Worm (Caenorhabditis elegans) whole organism, L1 larva: Measurements from ENCODE around the gene slcf-1.

ENCODE experiments used
- C34B4.2 ChIP-seq: sonication (generic microtip); optimal IDR thresholded peaks from 2 replicates; lab custom pipeline; 2017; ENCODE audit warnings: mild to moderate bottlenecking, missing genetic modification characterization, missing compliant biosample characterization
- F16B12.6 ChIP-seq: fragments of 150-350 bp; optimal IDR thresholded peaks from 2 replicates; lab custom pipeline; 2014; ENCODE audit warnings: missing biosample characterization, missing genetic modification characterization
- Y116A8C.19 ChIP-seq: sonication (generic microtip); optimal IDR thresholded peaks from 2 replicates; lab custom pipeline; 2016; ENCODE audit warnings: missing compliant biosample characterization, missing genetic modification characterization, borderline replicate concordance
- aly-2 ChIP-seq: fragments of 150-350 bp; optimal IDR thresholded peaks from 2 replicates; lab custom pipeline; 2014; ENCODE audit warnings: missing biosample characterization, missing genetic modification characterization
- ama-1 ChIP-seq: fragments of 150-350 bp; optimal IDR thresholded peaks from 2 replicates; lab custom pipeline; 2014
- ceh-82 ChIP-seq, 3 experiments: fragments of 150-350 bp in 1 of 3; sonication (generic microtip) in 2 of 3; optimal IDR thresholded peaks; 2 replicates each; lab custom pipeline; 2014 to 2017; ENCODE audit warnings: missing biosample characterization in 3 of 3, missing genetic modification characterization in 3 of 3
- ceh-90 ChIP-seq: sonication (generic microtip); optimal IDR thresholded peaks from 2 replicates; lab custom pipeline; 2016; ENCODE audit warnings: missing genetic modification characterization, missing compliant biosample characterization
- ces-1 ChIP-seq: fragments of 150-350 bp; optimal IDR thresholded peaks from 2 replicates; lab custom pipeline; 2014; ENCODE audit warnings: missing biosample characterization, missing genetic modification reagents, missing genetic modification characterization
- dsc-1 ChIP-seq: sonication (generic microtip); optimal IDR thresholded peaks from 2 replicates; lab custom pipeline; 2016; ENCODE audit warnings: mild to moderate bottlenecking, missing genetic modification characterization, missing compliant biosample characterization
- efl-1 ChIP-seq, 4 experiments: fragments of 150-350 bp; optimal IDR thresholded peaks in 3 of 4; peaks in 1 of 4; 1 replicate in 1 of 4; 2 replicates in 3 of 4; lab custom pipeline; 2014; ENCODE audit warnings: missing biosample characterization in 2 of 4, missing genetic modification characterization in 2 of 4, missing genetic modification reagents in 2 of 4
- elt-2 ChIP-seq: sonication (generic microtip); optimal IDR thresholded peaks from 2 replicates; lab custom pipeline; 2016; ENCODE audit warnings: missing genetic modification characterization, mild to moderate bottlenecking, inconsistent platforms, missing compliant biosample characterization, missing genetic modification reagents
- elt-3 ChIP-seq, 6 experiments: fragments of 150-350 bp in 1 of 6; sonication (generic microtip); optimal IDR thresholded peaks; 2 replicates each; lab custom pipeline; 2017 to 2018; ENCODE audit warnings: missing biosample characterization in 6 of 6, missing genetic modification characterization in 6 of 6, inconsistent platforms in 1 of 6
- fkh-10 ChIP-seq: sonication (generic microtip); optimal IDR thresholded peaks from 2 replicates; lab custom pipeline; 2017; ENCODE audit warnings: missing biosample characterization, missing genetic modification reagents, missing genetic modification characterization
- fkh-4 ChIP-seq: sonication (generic microtip); optimal IDR thresholded peaks from 2 replicates; lab custom pipeline; 2016; ENCODE audit warnings: missing compliant biosample characterization, missing genetic modification characterization, borderline replicate concordance
- grh-1 ChIP-seq: fragments of 200-800 bp; sonication (Bioruptor generic); IDR thresholded peaks from 2 replicates; pipeline ENCODE4 v1.3.6; 2022; ENCODE audit warnings: missing genetic modification reagents, missing genetic modification characterization, missing compliant biosample characterization
- hlh-17 ChIP-seq: fragments of 200-800 bp; sonication (Bioruptor generic); optimal IDR thresholded peaks from 2 replicates; lab custom pipeline; 2018; ENCODE audit warnings: missing genetic modification characterization, mild to moderate bottlenecking, missing compliant biosample characterization, moderate library complexity, borderline replicate concordance
- hlh-4 ChIP-seq: sonication (generic microtip); optimal IDR thresholded peaks from 2 replicates; lab custom pipeline; 2016; ENCODE audit warnings: mild to moderate bottlenecking, missing genetic modification characterization, missing compliant biosample characterization
- irx-1 ChIP-seq: sonication (generic microtip); optimal IDR thresholded peaks from 2 replicates; lab custom pipeline; 2016; ENCODE audit warnings: missing genetic modification characterization, missing compliant biosample characterization
- isw-1 ChIP-seq: fragments of 200-800 bp; sonication (Bioruptor generic); IDR thresholded peaks from 2 replicates; pipeline ENCODE4 v1.3.6; 2022; ENCODE audit warnings: missing genetic modification characterization, missing compliant biosample characterization
- jun-1 ChIP-seq: fragments of 150-350 bp; optimal IDR thresholded peaks from 2 replicates; lab custom pipeline; 2014; ENCODE audit warnings: missing biosample characterization, missing genetic modification reagents, missing genetic modification characterization
- lin-13 ChIP-seq: fragments of 150-350 bp; optimal IDR thresholded peaks from 2 replicates; lab custom pipeline; 2014; ENCODE audit warnings: missing biosample characterization, missing genetic modification reagents, missing genetic modification characterization
- lin-15B ChIP-seq: fragments of 150-350 bp; sonication (generic microtip); optimal IDR thresholded peaks from 3 replicates; lab custom pipeline; 2014; ENCODE audit warnings: missing biosample characterization, missing genetic modification characterization
- lin-39 ChIP-seq: fragments of 150-350 bp; optimal IDR thresholded peaks from 2 replicates; lab custom pipeline; 2014; ENCODE audit warnings: missing biosample characterization, missing genetic modification reagents, missing genetic modification characterization
- mab-9 ChIP-seq: fragments of 200-800 bp; sonication (Bioruptor generic); IDR thresholded peaks from 2 replicates; pipeline ENCODE4 v1.3.6; 2022; ENCODE audit warnings: missing genetic modification reagents, missing genetic modification characterization, missing compliant biosample characterization
- mdl-1 ChIP-seq, 2 experiments: fragments of 150-350 bp; optimal IDR thresholded peaks; 2 replicates each; lab custom pipeline; 2014 to 2017; ENCODE audit warnings: missing biosample characterization in 2 of 2, missing genetic modification characterization in 2 of 2, inconsistent platforms in 1 of 2
- nhr-11 ChIP-seq: fragments of 150-350 bp; optimal IDR thresholded peaks from 2 replicates; lab custom pipeline; 2014; ENCODE audit warnings: missing biosample characterization, missing genetic modification characterization
- nhr-19 ChIP-seq: fragments of 200-800 bp; sonication (Bioruptor generic); conservative IDR thresholded peaks from 2 replicates; pipeline ENCODE4 v1.3.6; 2022; ENCODE audit warnings: missing genetic modification characterization, missing compliant biosample characterization
- nhr-237 ChIP-seq: fragments of 150-350 bp; optimal IDR thresholded peaks from 2 replicates; lab custom pipeline; 2014; ENCODE audit warnings: missing biosample characterization, missing genetic modification characterization
- nhr-28 ChIP-seq: fragments of 150-350 bp; optimal IDR thresholded peaks from 2 replicates; lab custom pipeline; 2014; ENCODE audit warnings: missing biosample characterization, missing genetic modification characterization
- nhr-71 ChIP-seq: sonication (generic microtip); optimal IDR thresholded peaks from 2 replicates; lab custom pipeline; 2016; ENCODE audit warnings: mild to moderate bottlenecking, missing genetic modification characterization, moderate library complexity, missing compliant biosample characterization
- nhr-77 ChIP-seq: fragments of 150-350 bp; optimal IDR thresholded peaks from 2 replicates; lab custom pipeline; 2014; ENCODE audit warnings: missing biosample characterization, missing genetic modification characterization
- nhr-90 ChIP-seq: sonication (generic microtip); optimal IDR thresholded peaks from 2 replicates; lab custom pipeline; 2016; ENCODE audit warnings: mild to moderate bottlenecking, missing genetic modification characterization, missing compliant biosample characterization; ENCODE audit not compliant: poor library complexity
- pag-3 ChIP-seq: sonication (generic microtip); optimal IDR thresholded peaks from 2 replicates; lab custom pipeline; 2017; ENCODE audit warnings: missing genetic modification characterization, mild to moderate bottlenecking, missing compliant biosample characterization, antibody characterized with exemption, borderline replicate concordance; ENCODE audit not compliant: insufficient read depth
- rnt-1 ChIP-seq: sonication (generic microtip); optimal IDR thresholded peaks from 2 replicates; lab custom pipeline; 2016; ENCODE audit warnings: mild to moderate bottlenecking, missing genetic modification characterization, moderate library complexity, missing compliant biosample characterization
- snpc-4 ChIP-seq: fragments of 150-350 bp; optimal IDR thresholded peaks from 2 replicates; lab custom pipeline; 2014; ENCODE audit warnings: missing biosample characterization, missing genetic modification characterization
- snu-23 ChIP-seq: sonication (generic microtip); optimal IDR thresholded peaks from 2 replicates; lab custom pipeline; 2016; ENCODE audit warnings: missing genetic modification characterization, missing compliant biosample characterization
- sox-4 ChIP-seq: sonication (generic microtip); optimal IDR thresholded peaks from 2 replicates; lab custom pipeline; 2016; ENCODE audit warnings: missing genetic modification characterization, missing compliant biosample characterization
- sptf-1 ChIP-seq: fragments of 150-350 bp; optimal IDR thresholded peaks from 2 replicates; lab custom pipeline; 2014; ENCODE audit warnings: missing biosample characterization, missing genetic modification characterization
- sup-37 ChIP-seq: fragments of 200-800 bp; sonication (Bioruptor generic); optimal IDR thresholded peaks from 2 replicates; lab custom pipeline; 2018; ENCODE audit warnings: mild to moderate bottlenecking, missing genetic modification characterization, missing compliant biosample characterization
- unc-130 ChIP-seq: fragments of 150-350 bp; optimal IDR thresholded peaks from 2 replicates; lab custom pipeline; 2017; ENCODE audit warnings: missing biosample characterization, missing genetic modification characterization, inconsistent platforms
- unc-62 ChIP-seq: fragments of 150-350 bp; optimal IDR thresholded peaks from 2 replicates; lab custom pipeline; 2014; ENCODE audit warnings: missing biosample characterization, missing genetic modification reagents, missing genetic modification characterization
- unc-86 ChIP-seq: sonication (generic microtip); optimal IDR thresholded peaks from 2 replicates; lab custom pipeline; 2016; ENCODE audit warnings: missing genetic modification characterization, missing compliant biosample characterization
- vab-15 ChIP-seq: sonication (generic microtip); optimal IDR thresholded peaks from 2 replicates; lab custom pipeline; 2017; ENCODE audit warnings: missing genotype, mild to moderate bottlenecking, missing genetic modification characterization, missing compliant biosample characterization
- xbp-1 ChIP-seq: sonication (generic microtip); optimal IDR thresholded peaks from 2 replicates; lab custom pipeline; 2016; ENCODE audit warnings: missing genetic modification characterization, missing compliant biosample characterization
- zag-1 ChIP-seq: fragments of 150-350 bp; optimal IDR thresholded peaks from 2 replicates; lab custom pipeline; 2014; ENCODE audit warnings: missing biosample characterization, missing genetic modification characterization
- ztf-11 ChIP-seq, 2 experiments: sonication (generic microtip); optimal IDR thresholded peaks; 2 replicates each; lab custom pipeline; 2016 to 2017; ENCODE audit warnings: missing genetic modification characterization in 2 of 2, missing biosample characterization in 1 of 2, missing compliant biosample characterization in 1 of 2
- ztf-4 ChIP-seq: fragments of 150-350 bp; optimal IDR thresholded peaks from 2 replicates; lab custom pipeline; 2014; ENCODE audit warnings: missing biosample characterization, missing genetic modification characterization

The slcf-1 gene

ce11 chrX:10566775-10567174 is 37.7 kb downstream of the slcf-1 start (continued):
- TF ChIP-seq grh-1 (GFP tag; lab: Robert Waterston, UW) (no peak), nhr-90 (tag; lab: Kevin White, UChicago) (peak; percentile 16), hlh-4 (tag; lab: Kevin White, UChicago) (no peak), pag-3 (no peak), mdl-1 (tag; optimal IDR thresholded peaks at IDR 0.05; lab: Kevin White, UChicago) (peak in 1 of 2 experiments; percentile 32), xbp-1 (tag; lab: Kevin White, UChicago) (peak; percentile 32), unc-62 (GFP tag; lab: Kevin White, UChicago) (no peak), elt-2 (tag; lab: Kevin White, UChicago) (no peak), vab-15 (tag; lab: Kevin White, UChicago) (no peak), nhr-11 (tag; lab: Kevin White, UChicago) (no peak), snpc-4 (tag; lab: Kevin White, UChicago) (no peak), ztf-4 (no peak), isw-1 (no peak), jun-1 (tag; lab: Kevin White, UChicago) (no peak), aly-2 (tag; lab: Kevin White, UChicago) (no peak), lin-39 (tag; lab: Kevin White, UChicago) (no peak), F16B12.6 (tag; lab: Kevin White, UChicago) (peak; percentile 84), nhr-237 (tag; lab: Kevin White, UChicago) (no peak), ama-1 (lab: Kevin White, UChicago) (no peak), unc-130 (peak; percentile 21), ces-1 (GFP tag; lab: Kevin White, UChicago) (no peak), sptf-1 (tag; lab: Kevin White, UChicago) (no peak), ztf-11 (tag; optimal IDR thresholded peaks at IDR 0.05; lab: Kevin White, UChicago) (no peak), lin-13 (GFP tag; lab: Kevin White, UChicago) (no peak), snu-23 (GFP tag; lab: Kevin White, UChicago) (peak; percentile 63), mab-9 (no peak), efl-1 (optimal IDR thresholded peaks at IDR 0.05; lab: Kevin White, UChicago) (peak; percentile 33 to 58), efl-1 (GFP tag; optimal IDR thresholded peaks at IDR 0.05 in 1 of 2; lab: Kevin White, UChicago) (peak; percentile 57 to 96), unc-86 (tag; lab: Kevin White, UChicago) (no peak), C34B4.2 (no peak), hlh-17 (no peak)

- TF ChIP-seq efl-1 (optimal IDR thresholded peaks at IDR 0.05; lab: Kevin White, UChicago), result peak; percentile 74 to 85
- TF ChIP-seq efl-1 (GFP tag; optimal IDR thresholded peaks at IDR 0.05 in 1 of 2; lab: Kevin White, UChicago), result peak; percentile 51 to 97
- TF ChIP-seq nhr-19 (GFP tag; lab: Robert Waterston, UW), result peak; percentile 87
- peak; percentile 53 for TF ChIP-seq vab-15 (tag; lab: Kevin White, UChicago)
- peak; percentile 70 for TF ChIP-seq sox-4 (tag; lab: Kevin White, UChicago)
- no peak for TF ChIP-seq sup-37 (GFP tag; lab: Kevin White, UChicago)
- peak; percentile 77 for TF ChIP-seq zag-1 (tag; lab: Kevin White, UChicago)
- peak; percentile 87 for TF ChIP-seq irx-1 (tag; lab: Kevin White, UChicago)
- TF ChIP-seq fkh-4 (tag; lab: Kevin White, UChicago), result peak; percentile 61
- peak; percentile 89 for TF ChIP-seq pag-3
- TF ChIP-seq snpc-4 (tag; lab: Kevin White, UChicago), result peak; percentile 61
- TF ChIP-seq Y116A8C.19 (tag; lab: Kevin White, UChicago), result no peak
- peak; percentile 88 for TF ChIP-seq nhr-77 (tag; lab: Kevin White, UChicago)
- TF ChIP-seq elt-3 (tag; optimal IDR thresholded peaks at IDR 0.05; lab: Kevin White, UChicago), result peak in 2 of 6 experiments; percentile 33 to 91
- peak; percentile 77 for TF ChIP-seq fkh-10
- TF ChIP-seq nhr-71 (tag; lab: Kevin White, UChicago), result peak; percentile 99
- TF ChIP-seq ceh-82 (tag; optimal IDR thresholded peaks at IDR 0.05; lab: Kevin White, UChicago), result peak; percentile 79 to 92 (median 84)
- peak; percentile 87 for TF ChIP-seq nhr-11 (tag; lab: Kevin White, UChicago)
- TF ChIP-seq nhr-90 (tag; lab: Kevin White, UChicago), result peak; percentile 91
- TF ChIP-seq lin-15B, result peak; percentile 72
- TF ChIP-seq rnt-1 (tag; lab: Kevin White, UChicago), result peak; percentile 88
- no peak for TF ChIP-seq C34B4.2
- TF ChIP-seq ceh-90, result peak; percentile 44
- peak; percentile 94 for TF ChIP-seq dsc-1 (tag; lab: Kevin White, UChicago)
- TF ChIP-seq isw-1, result peak; percentile 79
- peak; percentile 94 for TF ChIP-seq jun-1 (tag; lab: Kevin White, UChicago)
- peak; percentile 85 for TF ChIP-seq mab-9
- TF ChIP-seq nhr-28 (tag; lab: Kevin White, UChicago), result no peak
- TF ChIP-seq mdl-1 (tag; optimal IDR thresholded peaks at IDR 0.05; lab: Kevin White, UChicago), result peak in 1 of 2 experiments; percentile 97
Observed at ce11 chrX:10568385-10569149, 39.5 kb downstream of the slcf-1 start.
